Worm (Caenorhabditis elegans) whole organism, young adult: ENCODE measurements around the gene nspd-9.

Experiments
- B0019.2 ChIP-seq: fragments of 200-800 bp; sonication (Bioruptor generic); conservative IDR thresholded peaks from 2 replicates; pipeline ENCODE4 v1.3.6; 2022; ENCODE audit warnings: missing genetic modification reagents, missing genetic modification characterization, missing compliant biosample characterization
- D2030.7 ChIP-seq: fragments of 200-800 bp; sonication (Bioruptor generic); IDR thresholded peaks from 2 replicates; pipeline ENCODE4 v1.3.6; 2022; ENCODE audit warnings: missing genetic modification reagents, missing genetic modification characterization, missing compliant biosample characterization
- F10E7.11 ChIP-seq: sonication (generic microtip); optimal IDR thresholded peaks from 2 replicates; lab custom pipeline; 2017; ENCODE audit warnings: mild to moderate bottlenecking, missing genetic modification characterization, moderate library complexity, missing compliant biosample characterization
- F33H1.4 ChIP-seq: fragments of 200-800 bp; sonication (Bioruptor generic); IDR thresholded peaks from 2 replicates; pipeline ENCODE4 v1.3.6; 2022; ENCODE audit warnings: missing genetic modification reagents, missing genetic modification characterization, missing compliant biosample characterization
- F49E8.2 ChIP-seq: sonication (generic microtip); optimal IDR thresholded peaks from 3 replicates; lab custom pipeline; 2017; ENCODE audit warnings: missing genetic modification characterization, mild to moderate bottlenecking, missing compliant biosample characterization, antibody characterized with exemption, moderate library complexity; ENCODE audit not compliant: insufficient read depth
- F57C9.4 ChIP-seq: sonication (generic microtip); optimal IDR thresholded peaks from 2 replicates; lab custom pipeline; 2017; ENCODE audit warnings: mild to moderate bottlenecking, missing genetic modification characterization, missing compliant biosample characterization
- K12H6.12 ChIP-seq: fragments of 200-800 bp; sonication (Bioruptor generic); optimal IDR thresholded peaks from 2 replicates; lab custom pipeline; 2018; ENCODE audit warnings: mild to moderate bottlenecking, missing genetic modification characterization, missing compliant biosample characterization
- T07F8.4 ChIP-seq: sonication (generic microtip); optimal IDR thresholded peaks from 2 replicates; lab custom pipeline; 2016; ENCODE audit warnings: mild to moderate bottlenecking, missing genetic modification characterization, moderate library complexity, missing compliant biosample characterization
- Y53F4B.3 ChIP-seq: fragments of 200-800 bp; sonication (Bioruptor generic); IDR thresholded peaks from 2 replicates; pipeline ENCODE4 v1.3.6; 2022; ENCODE audit warnings: missing genetic modification reagents, missing genetic modification characterization, missing compliant biosample characterization
- akir-1 ChIP-seq: fragments of 200-800 bp; sonication (Bioruptor generic); optimal IDR thresholded peaks from 2 replicates; lab custom pipeline; 2018; ENCODE audit warnings: mild to moderate bottlenecking, missing genetic modification characterization, moderate library complexity, missing compliant biosample characterization
- ama-1 ChIP-seq, 3 experiments: fragments of 150-350 bp in 1 of 3; sonication (generic microtip) in 2 of 3; optimal IDR thresholded peaks; 2 replicates each; lab custom pipeline; 2014 to 2018; ENCODE audit warnings: missing biosample characterization in 2 of 3, missing genetic modification characterization in 2 of 3, missing genetic modification reagents in 2 of 3
- aptf-3 ChIP-seq: fragments of 200-800 bp; sonication (Bioruptor generic); IDR thresholded peaks from 2 replicates; pipeline ENCODE4 v1.3.6; 2022; ENCODE audit warnings: missing genetic modification characterization, missing compliant biosample characterization
- atf-7 ChIP-seq: sonication (generic microtip); optimal IDR thresholded peaks from 2 replicates; lab custom pipeline; 2017; ENCODE audit warnings: mild to moderate bottlenecking, missing genetic modification characterization, missing compliant biosample characterization
- athp-1 ChIP-seq: sonication (generic microtip); optimal IDR thresholded peaks from 2 replicates; lab custom pipeline; 2017; ENCODE audit warnings: mild to moderate bottlenecking, missing genetic modification characterization, missing compliant biosample characterization
- attf-3 ChIP-seq: fragments of 200-800 bp; sonication (Bioruptor generic); conservative IDR thresholded peaks from 2 replicates; pipeline ENCODE4 v1.3.6; 2022; ENCODE audit warnings: missing genetic modification reagents, missing genetic modification characterization, missing compliant biosample characterization
- ccch-3 ChIP-seq: fragments of 200-800 bp; sonication (Bioruptor generic); optimal IDR thresholded peaks from 2 replicates; lab custom pipeline; 2018; ENCODE audit warnings: mild to moderate bottlenecking, missing genetic modification characterization, missing compliant biosample characterization
- ceh-100 ChIP-seq: fragments of 200-800 bp; sonication (Bioruptor generic); IDR thresholded peaks from 2 replicates; pipeline ENCODE4 v1.3.6; 2022; ENCODE audit warnings: missing genetic modification reagents, missing genetic modification characterization, missing compliant biosample characterization
- ceh-91 ChIP-seq: fragments of 200-800 bp; sonication (Bioruptor generic); IDR thresholded peaks from 2 replicates; pipeline ENCODE4 v1.3.6; 2022; ENCODE audit warnings: missing genetic modification reagents, missing genetic modification characterization, missing compliant biosample characterization
- chd-7 ChIP-seq: sonication (generic microtip); optimal IDR thresholded peaks from 2 replicates; lab custom pipeline; 2016; ENCODE audit warnings: mild to moderate bottlenecking, missing genetic modification characterization, moderate library complexity, missing compliant biosample characterization
- die-1 ChIP-seq: sonication (generic microtip); optimal IDR thresholded peaks from 2 replicates; lab custom pipeline; 2016; ENCODE audit warnings: missing genotype, mild to moderate bottlenecking, missing genetic modification characterization, missing compliant biosample characterization
- dpl-1 ChIP-seq: fragments of 150-350 bp; optimal IDR thresholded peaks from 2 replicates; lab custom pipeline; 2014; ENCODE audit warnings: missing biosample characterization, missing genetic modification reagents, missing genetic modification characterization
- gei-17 ChIP-seq: fragments of 200-800 bp; sonication (Bioruptor generic); optimal IDR thresholded peaks from 2 replicates; lab custom pipeline; 2018; ENCODE audit warnings: mild to moderate bottlenecking, missing genetic modification characterization, missing compliant biosample characterization
- hmg-20 ChIP-seq: fragments of 200-800 bp; sonication (Bioruptor generic); IDR thresholded peaks from 2 replicates; pipeline ENCODE4 v1.3.6; 2022; ENCODE audit warnings: missing genetic modification reagents, missing genetic modification characterization, missing compliant biosample characterization
- hrde-1 ChIP-seq: sonication (generic microtip); optimal IDR thresholded peaks from 2 replicates; lab custom pipeline; 2016; ENCODE audit warnings: missing genetic modification characterization, mild to moderate bottlenecking, missing compliant biosample characterization, moderate library complexity, missing genotype, missing genetic modification reagents, borderline replicate concordance
- let-607 ChIP-seq, 2 experiments: fragments of 200-800 bp in 1 of 2; sonication (Bioruptor generic) in 1 of 2; sonication (generic microtip) in 1 of 2; optimal IDR thresholded peaks; 2 replicates each; lab custom pipeline; 2016 to 2018; ENCODE audit warnings: mild to moderate bottlenecking in 2 of 2, missing compliant biosample characterization in 2 of 2, missing genetic modification characterization in 2 of 2, moderate library complexity in 2 of 2, missing genotype in 1 of 2
- lin-54 ChIP-seq: fragments of 200-800 bp; sonication (Bioruptor generic); optimal IDR thresholded peaks from 2 replicates; lab custom pipeline; 2018; ENCODE audit warnings: mild to moderate bottlenecking, missing genetic modification characterization, missing compliant biosample characterization
- lir-1 ChIP-seq: fragments of 200-800 bp; sonication (Bioruptor generic); conservative IDR thresholded peaks from 2 replicates; pipeline ENCODE4 v1.3.6; 2022; ENCODE audit warnings: missing genetic modification reagents, missing genetic modification characterization, missing compliant biosample characterization
- lsl-1 ChIP-seq: fragments of 200-800 bp; sonication (Bioruptor generic); optimal IDR thresholded peaks from 2 replicates; lab custom pipeline; 2018; ENCODE audit warnings: mild to moderate bottlenecking, missing genetic modification characterization, moderate library complexity, missing compliant biosample characterization
- madf-6 ChIP-seq: fragments of 200-800 bp; sonication (Bioruptor generic); IDR thresholded peaks from 2 replicates; pipeline ENCODE4 v1.3.6; 2022; ENCODE audit warnings: missing genetic modification reagents, missing genetic modification characterization, missing compliant biosample characterization
- madf-8 ChIP-seq: fragments of 200-800 bp; sonication (Bioruptor generic); conservative IDR thresholded peaks from 2 replicates; pipeline ENCODE4 v1.3.6; 2022; ENCODE audit warnings: missing genetic modification reagents, missing genetic modification characterization, missing compliant biosample characterization
- mel-28 ChIP-seq: sonication (generic microtip); optimal IDR thresholded peaks from 2 replicates; lab custom pipeline; 2016; ENCODE audit warnings: borderline replicate concordance, mild to moderate bottlenecking, missing genetic modification characterization, missing compliant biosample characterization
- nfya-2 ChIP-seq: fragments of 200-800 bp; sonication (Bioruptor generic); IDR thresholded peaks from 2 replicates; pipeline ENCODE4 v1.3.6; 2022; ENCODE audit warnings: missing genetic modification reagents, missing genetic modification characterization, missing compliant biosample characterization
- nfyb-1 ChIP-seq: fragments of 200-800 bp; sonication (Bioruptor generic); IDR thresholded peaks from 2 replicates; pipeline ENCODE4 v1.3.6; 2022; ENCODE audit warnings: missing genetic modification reagents, missing genetic modification characterization, missing compliant biosample characterization
- pbrm-1 ChIP-seq: fragments of 200-800 bp; sonication (Bioruptor generic); IDR thresholded peaks from 2 replicates; pipeline ENCODE4 v1.3.6; 2022; ENCODE audit warnings: missing genetic modification reagents, missing genetic modification characterization, missing compliant biosample characterization
- sdz-38 ChIP-seq: sonication (generic microtip); optimal IDR thresholded peaks from 2 replicates; lab custom pipeline; 2016; ENCODE audit warnings: missing genotype, missing genetic modification characterization, missing compliant biosample characterization
- sea-2 ChIP-seq: fragments of 200-800 bp; sonication (Bioruptor generic); IDR thresholded peaks from 2 replicates; pipeline ENCODE4 v1.3.6; 2022; ENCODE audit warnings: missing genetic modification characterization, missing compliant biosample characterization
- snpc-1.1 ChIP-seq: sonication (generic microtip); optimal IDR thresholded peaks from 2 replicates; lab custom pipeline; 2017; ENCODE audit warnings: missing genetic modification characterization, mild to moderate bottlenecking, missing compliant biosample characterization, antibody characterized with exemption, moderate library complexity, missing genotype, missing genetic modification reagents; ENCODE audit not compliant: insufficient read depth
- snpc-1.3 ChIP-seq: sonication (generic microtip); optimal IDR thresholded peaks from 2 replicates; lab custom pipeline; 2017; ENCODE audit warnings: missing genetic modification characterization, mild to moderate bottlenecking, missing compliant biosample characterization, antibody characterized with exemption, moderate library complexity, missing genotype, missing genetic modification reagents; ENCODE audit not compliant: insufficient read depth
- snpc-3.4 ChIP-seq: sonication (generic microtip); optimal IDR thresholded peaks from 2 replicates; lab custom pipeline; 2017; ENCODE audit warnings: missing genetic modification characterization, mild to moderate bottlenecking, missing compliant biosample characterization, antibody characterized with exemption, moderate library complexity, missing genotype, missing genetic modification reagents
- snpc-4 ChIP-seq, 5 experiments: fragments of 150-350 bp in 1 of 5; sonication (generic microtip) in 4 of 5; optimal IDR thresholded peaks; 2 replicates each; lab custom pipeline; 2014 to 2018; ENCODE audit warnings: missing genetic modification characterization in 5 of 5, missing biosample characterization in 3 of 5, antibody characterized with exemption in 2 of 5, mild to moderate bottlenecking in 2 of 5, missing compliant biosample characterization in 2 of 5, missing genotype in 2 of 5, moderate library complexity in 2 of 5, missing genetic modification reagents in 1 of 5
- sptf-2 ChIP-seq: fragments of 200-800 bp; sonication (Bioruptor generic); optimal IDR thresholded peaks from 2 replicates; lab custom pipeline; 2018; ENCODE audit warnings: mild to moderate bottlenecking, missing genetic modification characterization, missing compliant biosample characterization
- tbx-9 ChIP-seq: sonication (generic microtip); optimal IDR thresholded peaks from 2 replicates; lab custom pipeline; 2016; ENCODE audit warnings: borderline replicate concordance, missing genetic modification characterization, inconsistent platforms, missing compliant biosample characterization
- xnd-1 ChIP-seq: sonication (generic microtip); optimal IDR thresholded peaks from 2 replicates; lab custom pipeline; 2016; ENCODE audit warnings: missing genotype, missing genetic modification reagents, missing genetic modification characterization, missing compliant biosample characterization
- ztf-18 ChIP-seq: sonication (generic microtip); optimal IDR thresholded peaks from 2 replicates; lab custom pipeline; 2016; ENCODE audit warnings: missing genotype, mild to moderate bottlenecking, missing genetic modification characterization, missing compliant biosample characterization
- ztf-22 ChIP-seq: fragments of 200-800 bp; sonication (Bioruptor generic); optimal IDR thresholded peaks from 2 replicates; lab custom pipeline; 2018; ENCODE audit warnings: mild to moderate bottlenecking, missing genetic modification characterization, moderate library complexity, missing compliant biosample characterization
- ztf-6 ChIP-seq: fragments of 200-800 bp; sonication (Bioruptor generic); IDR thresholded peaks from 2 replicates; pipeline ENCODE4 v1.3.6; 2022; ENCODE audit warnings: missing genetic modification reagents, missing genetic modification characterization, missing compliant biosample characterization

nspd-9 gene

ce11 chrIII:4792560-4793136 is 37.5 kb downstream of the nspd-9 start, which contains the start of gene mip-1:
Gene mip-1, plus strand, starts transcription at chrIII:4793086.
- TF ChIP-seq K12H6.12 (no peak), snpc-3.4 (peak; percentile 65), attf-3 (GFP tag; lab: Robert Waterston, UW) (no peak), madf-8 (GFP tag; lab: Robert Waterston, UW) (peak; percentile 73), snpc-1.1 (tag; lab: Kevin White, UChicago) (no peak), tbx-9 (no peak), lir-1 (GFP tag; lab: Robert Waterston, UW) (no peak), ztf-22 (GFP tag; lab: Kevin White, UChicago) (no peak), pbrm-1 (GFP tag; lab: Robert Waterston, UW) (no peak), sdz-38 (tag; lab: Kevin White, UChicago) (no peak), lin-54 (GFP tag; lab: Kevin White, UChicago) (peak; percentile 84), nfyb-1 (GFP tag; lab: Robert Waterston, UW) (no peak), hrde-1 (tag; lab: Kevin White, UChicago) (no peak), dpl-1 (GFP tag; lab: Kevin White, UChicago) (peak; percentile 78), let-607 (tag; optimal IDR thresholded peaks at IDR 0.05; lab: Kevin White, UChicago) (no peak), snpc-1.3 (tag; lab: Kevin White, UChicago) (peak; percentile 19), madf-6 (GFP tag; lab: Robert Waterston, UW) (peak; percentile 88), lsl-1 (GFP tag; lab: Kevin White, UChicago) (peak; percentile 90), F10E7.11 (no peak), F57C9.4 (no peak), ceh-100 (GFP tag; lab: Robert Waterston, UW) (no peak), nfya-2 (GFP tag; lab: Robert Waterston, UW) (no peak), gei-17 (GFP tag; lab: Kevin White, UChicago) (no peak), akir-1 (GFP tag; lab: Kevin White, UChicago) (no peak), ceh-91 (GFP tag; lab: Robert Waterston, UW) (peak; percentile 59), ztf-6 (GFP tag; lab: Robert Waterston, UW) (no peak), F49E8.2 (tag; lab: Kevin White, UChicago) (peak; percentile 51), aptf-3 (GFP tag; lab: Robert Waterston, UW) (no peak), B0019.2 (no peak), D2030.7 (GFP tag; lab: Robert Waterston, UW) (peak; percentile 46), sptf-2 (GFP tag; lab: Kevin White, UChicago) (no peak), ama-1 (optimal IDR thresholded peaks at IDR 0.05; lab: Kevin White, UChicago) (no peak), ama-1 (GFP tag; optimal IDR thresholded peaks at IDR 0.05; lab: Kevin White, UChicago) (no peak), sea-2 (GFP tag; lab: Robert Waterston, UW) (no peak), die-1 (tag; lab: Kevin White, UChicago) (no peak), T07F8.4 (tag; lab: Kevin White, UChicago) (no peak), Y53F4B.3 (GFP tag; lab: Robert Waterston, UW) (no peak), athp-1 (tag; lab: Kevin White, UChicago) (no peak), atf-7 (tag; lab: Kevin White, UChicago) (no peak), mel-28 (tag; lab: Kevin White, UChicago) (no peak), xnd-1 (peak; percentile 68), chd-7 (tag; lab: Kevin White, UChicago) (no peak), ccch-3 (no peak), snpc-4 (GFP tag; optimal IDR thresholded peaks at IDR 0.05; lab: Kevin White, UChicago) (no peak), snpc-4 (tag; optimal IDR thresholded peaks at IDR 0.05; lab: Kevin White, UChicago) (no peak), hmg-20 (GFP tag; lab: Robert Waterston, UW) (no peak), F33H1.4 (GFP tag; lab: Robert Waterston, UW) (peak; percentile 77), ztf-18 (peak; percentile 10)
